Worm (Caenorhabditis elegans) whole organism, mixed stage, embryonic: Measurements from ENCODE around the gene T05C7.9.

Experiments
- ceh-39 ChIP-seq: fragments of 150-350 bp; optimal IDR thresholded peaks from 2 replicates; lab custom pipeline; 2014; ENCODE audit warnings: missing biosample characterization, missing genetic modification characterization
- ces-1 ChIP-seq: fragments of 150-350 bp; optimal IDR thresholded peaks from 2 replicates; lab custom pipeline; 2014; ENCODE audit warnings: missing biosample characterization, missing genetic modification reagents, missing genetic modification characterization
- elt-3 ChIP-seq: fragments of 150-350 bp; optimal IDR thresholded peaks from 2 replicates; lab custom pipeline; 2014; ENCODE audit warnings: missing biosample characterization, missing genetic modification characterization
- lin-13 ChIP-seq: fragments of 150-350 bp; optimal IDR thresholded peaks from 2 replicates; lab custom pipeline; 2014; ENCODE audit warnings: missing biosample characterization, missing genetic modification characterization
- lin-32 ChIP-seq: fragments of 200-800 bp; sonication (Bioruptor generic); optimal IDR thresholded peaks from 2 replicates; lab custom pipeline; 2018; ENCODE audit warnings: mild to moderate bottlenecking, missing genetic modification characterization, missing compliant biosample characterization
- lsy-2 ChIP-seq: fragments of 150-350 bp; optimal IDR thresholded peaks from 2 replicates; lab custom pipeline; 2014; ENCODE audit warnings: missing biosample characterization, missing genetic modification characterization
- nhr-12 ChIP-seq: fragments of 150-350 bp; optimal IDR thresholded peaks from 2 replicates; lab custom pipeline; 2014; ENCODE audit warnings: missing biosample characterization, missing genetic modification characterization
- pha-4 ChIP-seq: fragments of 150-350 bp; optimal IDR thresholded peaks from 2 replicates; lab custom pipeline; 2018; ENCODE audit warnings: missing biosample characterization, missing genetic modification reagents, missing genetic modification characterization
- snpc-4 ChIP-seq: fragments of 150-350 bp; optimal IDR thresholded peaks from 2 replicates; lab custom pipeline; 2014; ENCODE audit warnings: missing biosample characterization, missing genetic modification characterization
- unc-120 ChIP-seq: sonication (generic microtip); optimal IDR thresholded peaks from 2 replicates; lab custom pipeline; 2017; ENCODE audit warnings: missing genetic modification characterization, missing compliant biosample characterization; ENCODE audit not compliant: poor library complexity, severe bottlenecking
- unc-39 ChIP-seq: fragments of 150-350 bp; optimal IDR thresholded peaks from 2 replicates; lab custom pipeline; 2014; ENCODE audit warnings: missing biosample characterization, missing genetic modification characterization
- zip-8 ChIP-seq: fragments of 150-350 bp; optimal IDR thresholded peaks from 2 replicates; lab custom pipeline; 2014; ENCODE audit warnings: missing biosample characterization, missing genetic modification characterization
- ztf-11 ChIP-seq: fragments of 150-350 bp; optimal IDR thresholded peaks from 2 replicates; lab custom pipeline; 2014; ENCODE audit warnings: missing biosample characterization, missing genetic modification characterization

DNA sequence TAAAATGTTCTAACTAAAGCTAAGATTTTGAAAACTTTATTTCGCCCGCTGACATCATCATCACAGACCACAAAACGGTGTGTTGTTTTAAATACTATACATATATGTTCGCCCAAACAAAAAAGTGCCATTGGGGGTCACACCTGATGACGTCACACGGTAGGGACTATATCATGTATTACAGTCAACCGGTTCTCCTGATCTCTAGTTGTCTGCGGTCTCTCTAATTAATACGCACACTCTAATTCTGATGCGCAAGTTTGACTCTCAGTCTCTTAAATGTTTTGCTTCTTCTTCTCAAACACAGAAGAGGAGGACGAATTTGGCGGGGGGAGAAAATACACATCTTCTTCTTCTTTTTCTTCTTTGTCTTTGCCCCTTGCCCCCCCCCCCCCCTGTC is 23.8 kb downstream of the T05C7.9 start:
- TF ChIP-seq elt-3 (tag; lab: Kevin White, UChicago) = no peak
- TF ChIP-seq unc-39 = no peak
- no peak for TF ChIP-seq nhr-12 (tag; lab: Kevin White, UChicago)
- no peak for TF ChIP-seq pha-4 (tag; lab: Kevin White, UChicago)
- no peak for TF ChIP-seq lin-13
- TF ChIP-seq snpc-4 (tag; lab: Kevin White, UChicago) = no peak
- TF ChIP-seq ztf-11 (tag; lab: Kevin White, UChicago) = no peak
- no peak for TF ChIP-seq ceh-39 (tag; lab: Kevin White, UChicago)
- no peak for TF ChIP-seq unc-120 (tag; lab: Kevin White, UChicago)
- TF ChIP-seq lin-32 (GFP tag; lab: Kevin White, UChicago) = no peak
- no peak for TF ChIP-seq ces-1 (GFP tag; lab: Kevin White, UChicago)
- TF ChIP-seq zip-8 = peak; percentile 45
- no peak for TF ChIP-seq lsy-2
